Fruit fly (Drosophila melanogaster): ENCODE measurements around the gene Wnt5.

DNA sequence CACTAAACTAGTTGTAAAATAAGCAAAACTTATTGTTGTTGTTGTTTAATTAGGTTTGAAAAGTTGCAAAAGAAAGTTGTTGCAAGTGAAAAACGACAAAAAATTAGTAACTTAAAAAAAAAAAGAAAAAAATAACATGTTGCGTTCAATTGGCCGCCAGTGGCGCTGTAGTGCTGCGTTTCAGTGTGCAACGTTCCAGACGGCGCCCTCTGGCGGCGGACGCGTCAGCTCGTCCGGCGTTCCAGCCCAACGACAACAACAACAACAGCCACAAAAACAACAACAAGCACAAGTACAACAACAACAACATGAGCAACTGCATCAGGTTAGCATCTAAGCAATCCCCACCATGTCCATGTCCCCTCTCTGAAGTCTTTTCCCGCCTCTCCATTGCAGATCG, 12.2 kb upstream of the Wnt5 start:
- TF ChIP-seq CG8478 (optimal IDR thresholded peaks at IDR 0.05) = no peak
- TF ChIP-seq psq (optimal IDR thresholded peaks at IDR 0.05) = no peak
- TF ChIP-seq EcR (GFP tag; optimal IDR thresholded peaks at IDR 0.05) = no peak
- TF ChIP-seq pan (optimal IDR thresholded peaks at IDR 0.05) = no peak
- TF ChIP-seq Dll (optimal IDR thresholded peaks at IDR 0.05) = no peak
- no peak for TF ChIP-seq usp (GFP tag; optimal IDR thresholded peaks at IDR 0.05)
